Worm (Caenorhabditis elegans) whole organism, young adult: ENCODE data around the gene tpst-1.

Experiments used
- B0035.1 ChIP-seq: sonication (generic microtip); optimal IDR thresholded peaks from 2 replicates; lab custom pipeline; 2016; ENCODE audit warnings: missing genetic modification characterization, mild to moderate bottlenecking, missing compliant biosample characterization, missing genotype, missing genetic modification reagents
- B0336.3 ChIP-seq: fragments of 200-800 bp; sonication (Bioruptor generic); IDR thresholded peaks from 2 replicates; pipeline ENCODE4 v1.3.6; 2022; ENCODE audit warnings: missing genetic modification characterization, missing compliant biosample characterization
- C06A6.2 ChIP-seq: fragments of 200-800 bp; sonication (Bioruptor generic); conservative IDR thresholded peaks from 2 replicates; pipeline ENCODE4 v1.3.6; 2022; ENCODE audit warnings: missing genetic modification characterization, missing compliant biosample characterization
- D2030.7 ChIP-seq: fragments of 200-800 bp; sonication (Bioruptor generic); IDR thresholded peaks from 2 replicates; pipeline ENCODE4 v1.3.6; 2022; ENCODE audit warnings: missing genetic modification reagents, missing genetic modification characterization, missing compliant biosample characterization
- F23B12.7 ChIP-seq: sonication (generic microtip); optimal IDR thresholded peaks from 2 replicates; lab custom pipeline; 2017; ENCODE audit warnings: missing genetic modification characterization, mild to moderate bottlenecking, missing compliant biosample characterization, antibody characterized with exemption, moderate library complexity; ENCODE audit not compliant: insufficient read depth
- F39B2.1 ChIP-seq: fragments of 200-800 bp; sonication (Bioruptor generic); IDR thresholded peaks from 2 replicates; pipeline ENCODE4 v1.3.6; 2022; ENCODE audit warnings: missing genetic modification reagents, missing genetic modification characterization, missing compliant biosample characterization
- F52B5.7 ChIP-seq: sonication (generic microtip); optimal IDR thresholded peaks from 2 replicates; lab custom pipeline; 2016; ENCODE audit warnings: mild to moderate bottlenecking, missing genetic modification characterization, missing compliant biosample characterization
- K12H6.12 ChIP-seq: fragments of 200-800 bp; sonication (Bioruptor generic); optimal IDR thresholded peaks from 2 replicates; lab custom pipeline; 2018; ENCODE audit warnings: mild to moderate bottlenecking, missing genetic modification characterization, missing compliant biosample characterization
- T26A5.8 ChIP-seq: sonication (generic microtip); optimal IDR thresholded peaks from 2 replicates; lab custom pipeline; 2016; ENCODE audit warnings: missing genetic modification characterization, missing compliant biosample characterization
- Y53F4B.3 ChIP-seq: fragments of 200-800 bp; sonication (Bioruptor generic); IDR thresholded peaks from 2 replicates; pipeline ENCODE4 v1.3.6; 2022; ENCODE audit warnings: missing genetic modification reagents, missing genetic modification characterization, missing compliant biosample characterization
- Y53G8AR.9 ChIP-seq: fragments of 200-800 bp; sonication (Bioruptor generic); conservative IDR thresholded peaks from 2 replicates; pipeline ENCODE4 v1.3.6; 2022; ENCODE audit warnings: missing genetic modification reagents, missing genetic modification characterization, missing compliant biosample characterization
- Y67H2A.10 ChIP-seq: fragments of 200-800 bp; sonication (Bioruptor generic); conservative IDR thresholded peaks from 2 replicates; pipeline ENCODE4 v1.3.6; 2022; ENCODE audit warnings: missing genetic modification reagents, missing genetic modification characterization, missing compliant biosample characterization
- ZK185.1 ChIP-seq: sonication (generic microtip); optimal IDR thresholded peaks from 2 replicates; lab custom pipeline; 2016; ENCODE audit warnings: mild to moderate bottlenecking, missing genetic modification characterization, missing compliant biosample characterization; ENCODE audit not compliant: poor library complexity, severe bottlenecking
- akir-1 ChIP-seq: fragments of 200-800 bp; sonication (Bioruptor generic); optimal IDR thresholded peaks from 2 replicates; lab custom pipeline; 2018; ENCODE audit warnings: mild to moderate bottlenecking, missing genetic modification characterization, moderate library complexity, missing compliant biosample characterization
- aptf-2 ChIP-seq: fragments of 200-800 bp; sonication (Bioruptor generic); conservative IDR thresholded peaks from 2 replicates; pipeline ENCODE4 v1.3.6; 2022; ENCODE audit warnings: missing genetic modification reagents, missing genetic modification characterization, missing compliant biosample characterization
- atf-7 ChIP-seq: sonication (generic microtip); optimal IDR thresholded peaks from 2 replicates; lab custom pipeline; 2017; ENCODE audit warnings: mild to moderate bottlenecking, missing genetic modification characterization, missing compliant biosample characterization
- athp-1 ChIP-seq: sonication (generic microtip); optimal IDR thresholded peaks from 2 replicates; lab custom pipeline; 2017; ENCODE audit warnings: mild to moderate bottlenecking, missing genetic modification characterization, missing compliant biosample characterization
- bed-1 ChIP-seq: fragments of 200-800 bp; sonication (Bioruptor generic); IDR thresholded peaks from 2 replicates; pipeline ENCODE4 v1.3.6; 2022; ENCODE audit warnings: missing genetic modification reagents, missing genetic modification characterization, missing compliant biosample characterization
- bed-2 ChIP-seq: fragments of 200-800 bp; sonication (Bioruptor generic); IDR thresholded peaks from 2 replicates; pipeline ENCODE4 v1.3.6; 2022; ENCODE audit warnings: missing genetic modification reagents, missing genetic modification characterization, missing compliant biosample characterization
- cebp-2 ChIP-seq: fragments of 200-800 bp; sonication (Bioruptor generic); IDR thresholded peaks from 2 replicates; pipeline ENCODE4 v1.3.6; 2022; ENCODE audit warnings: missing genetic modification characterization, missing compliant biosample characterization
- ceh-27 ChIP-seq: fragments of 200-800 bp; sonication (Bioruptor generic); optimal IDR thresholded peaks from 2 replicates; lab custom pipeline; 2018; ENCODE audit warnings: mild to moderate bottlenecking, missing genetic modification characterization, moderate library complexity, missing compliant biosample characterization
- ceh-40 ChIP-seq: fragments of 200-800 bp; sonication (Bioruptor generic); IDR thresholded peaks from 2 replicates; pipeline ENCODE4 v1.3.6; 2022; ENCODE audit warnings: missing genetic modification characterization, missing compliant biosample characterization
- ceh-79 ChIP-seq: sonication (generic microtip); optimal IDR thresholded peaks from 2 replicates; lab custom pipeline; 2017; ENCODE audit warnings: mild to moderate bottlenecking, missing genetic modification characterization, missing compliant biosample characterization
- dox-1 ChIP-seq: fragments of 200-800 bp; sonication (Bioruptor generic); IDR thresholded peaks from 2 replicates; pipeline ENCODE4 v1.3.6; 2022; ENCODE audit warnings: missing genetic modification reagents, missing genetic modification characterization, missing compliant biosample characterization
- dpff-1 ChIP-seq: sonication (generic microtip); optimal IDR thresholded peaks from 2 replicates; lab custom pipeline; 2017; ENCODE audit warnings: mild to moderate bottlenecking, missing genetic modification characterization, missing compliant biosample characterization
- ets-4 ChIP-seq: fragments of 200-800 bp; sonication (Bioruptor generic); optimal IDR thresholded peaks from 2 replicates; lab custom pipeline; 2018; ENCODE audit warnings: mild to moderate bottlenecking, missing genetic modification characterization, missing compliant biosample characterization
- gei-17 ChIP-seq: fragments of 200-800 bp; sonication (Bioruptor generic); optimal IDR thresholded peaks from 2 replicates; lab custom pipeline; 2018; ENCODE audit warnings: mild to moderate bottlenecking, missing genetic modification characterization, missing compliant biosample characterization
- him-1 ChIP-seq: sonication (generic microtip); optimal IDR thresholded peaks from 2 replicates; lab custom pipeline; 2016; ENCODE audit warnings: missing genotype, missing genetic modification reagents, missing genetic modification characterization, missing compliant biosample characterization
- hmg-1.2 ChIP-seq: fragments of 200-800 bp; sonication (Bioruptor generic); IDR thresholded peaks from 2 replicates; pipeline ENCODE4 v1.3.6; 2022; ENCODE audit warnings: missing genetic modification reagents, missing genetic modification characterization, missing compliant biosample characterization
- hrde-1 ChIP-seq: sonication (generic microtip); optimal IDR thresholded peaks from 2 replicates; lab custom pipeline; 2016; ENCODE audit warnings: missing genetic modification characterization, mild to moderate bottlenecking, missing compliant biosample characterization, moderate library complexity, missing genotype, missing genetic modification reagents, borderline replicate concordance
- hsf-1 ChIP-seq: fragments of 200-800 bp; sonication (Bioruptor generic); IDR thresholded peaks from 2 replicates; pipeline ENCODE4 v1.3.6; 2022; ENCODE audit warnings: missing genetic modification reagents, missing genetic modification characterization, missing compliant biosample characterization
- lin-26 ChIP-seq: fragments of 200-800 bp; sonication (Bioruptor generic); IDR thresholded peaks from 2 replicates; pipeline ENCODE4 v1.3.6; 2022; ENCODE audit warnings: missing genetic modification reagents, missing genetic modification characterization, missing compliant biosample characterization
- lsl-1 ChIP-seq: fragments of 200-800 bp; sonication (Bioruptor generic); optimal IDR thresholded peaks from 2 replicates; lab custom pipeline; 2018; ENCODE audit warnings: mild to moderate bottlenecking, missing genetic modification characterization, moderate library complexity, missing compliant biosample characterization
- madf-8 ChIP-seq: fragments of 200-800 bp; sonication (Bioruptor generic); conservative IDR thresholded peaks from 2 replicates; pipeline ENCODE4 v1.3.6; 2022; ENCODE audit warnings: missing genetic modification reagents, missing genetic modification characterization, missing compliant biosample characterization
- mcd-1 ChIP-seq: fragments of 200-800 bp; sonication (Bioruptor generic); IDR thresholded peaks from 2 replicates; pipeline ENCODE4 v1.3.6; 2022; ENCODE audit warnings: missing genetic modification reagents, missing genetic modification characterization, missing compliant biosample characterization
- nhr-120 ChIP-seq: fragments of 200-800 bp; sonication (Bioruptor generic); IDR thresholded peaks from 2 replicates; pipeline ENCODE4 v1.3.6; 2022; ENCODE audit warnings: missing genetic modification characterization, missing compliant biosample characterization
- nhr-179 ChIP-seq: sonication (generic microtip); optimal IDR thresholded peaks from 2 replicates; lab custom pipeline; 2016; ENCODE audit warnings: mild to moderate bottlenecking, missing genetic modification characterization, missing compliant biosample characterization
- nhr-27 ChIP-seq: fragments of 200-800 bp; sonication (Bioruptor generic); optimal IDR thresholded peaks from 2 replicates; lab custom pipeline; 2018; ENCODE audit warnings: mild to moderate bottlenecking, missing genetic modification characterization, moderate library complexity, missing compliant biosample characterization
- sdz-38 ChIP-seq: sonication (generic microtip); optimal IDR thresholded peaks from 2 replicates; lab custom pipeline; 2016; ENCODE audit warnings: missing genotype, missing genetic modification characterization, missing compliant biosample characterization
- sea-2 ChIP-seq: fragments of 200-800 bp; sonication (Bioruptor generic); IDR thresholded peaks from 2 replicates; pipeline ENCODE4 v1.3.6; 2022; ENCODE audit warnings: missing genetic modification characterization, missing compliant biosample characterization
- snpc-1.1 ChIP-seq: sonication (generic microtip); optimal IDR thresholded peaks from 2 replicates; lab custom pipeline; 2017; ENCODE audit warnings: missing genetic modification characterization, mild to moderate bottlenecking, missing compliant biosample characterization, antibody characterized with exemption, moderate library complexity, missing genotype, missing genetic modification reagents; ENCODE audit not compliant: insufficient read depth
- snpc-1.3 ChIP-seq: sonication (generic microtip); optimal IDR thresholded peaks from 2 replicates; lab custom pipeline; 2017; ENCODE audit warnings: missing genetic modification characterization, mild to moderate bottlenecking, missing compliant biosample characterization, antibody characterized with exemption, moderate library complexity, missing genotype, missing genetic modification reagents; ENCODE audit not compliant: insufficient read depth
- tbx-9 ChIP-seq: sonication (generic microtip); optimal IDR thresholded peaks from 2 replicates; lab custom pipeline; 2016; ENCODE audit warnings: borderline replicate concordance, missing genetic modification characterization, inconsistent platforms, missing compliant biosample characterization
- unc-130 ChIP-seq: sonication (generic microtip); optimal IDR thresholded peaks from 2 replicates; lab custom pipeline; 2016; ENCODE audit warnings: missing genetic modification reagents, missing genetic modification characterization, missing compliant biosample characterization
- zfh-2 ChIP-seq: fragments of 200-800 bp; sonication (Bioruptor generic); conservative IDR thresholded peaks from 2 replicates; pipeline ENCODE4 v1.3.6; 2022; ENCODE audit warnings: missing genetic modification reagents, missing genetic modification characterization, missing compliant biosample characterization
- zim-3 ChIP-seq: sonication (generic microtip); optimal IDR thresholded peaks from 2 replicates; lab custom pipeline; 2017; ENCODE audit warnings: mild to moderate bottlenecking, missing genetic modification characterization, moderate library complexity, missing compliant biosample characterization
- ztf-22 ChIP-seq: fragments of 200-800 bp; sonication (Bioruptor generic); optimal IDR thresholded peaks from 2 replicates; lab custom pipeline; 2018; ENCODE audit warnings: mild to moderate bottlenecking, missing genetic modification characterization, moderate library complexity, missing compliant biosample characterization
- ztf-25 ChIP-seq: fragments of 200-800 bp; sonication (Bioruptor generic); IDR thresholded peaks from 2 replicates; pipeline ENCODE4 v1.3.6; 2022; ENCODE audit warnings: missing genetic modification reagents, missing genetic modification characterization, missing compliant biosample characterization
- ztf-28 ChIP-seq: fragments of 200-800 bp; sonication (Bioruptor generic); IDR thresholded peaks from 2 replicates; pipeline ENCODE4 v1.3.6; 2022; ENCODE audit warnings: missing genetic modification reagents, missing genetic modification characterization, missing compliant biosample characterization

tpst-1 gene

ce11 chrIII:12607302-12607701 lies 54.8 kb downstream of the tpst-1 start (continued):
- TF ChIP-seq ets-4: no peak
- TF ChIP-seq C06A6.2 (GFP tag; lab: Robert Waterston, UW): no peak
- no peak for TF ChIP-seq akir-1 (GFP tag; lab: Kevin White, UChicago)
- TF ChIP-seq D2030.7 (GFP tag; lab: Robert Waterston, UW): no peak
- peak; percentile 88 for TF ChIP-seq dpff-1
- TF ChIP-seq bed-2 (GFP tag; lab: Robert Waterston, UW): no peak
- no peak for TF ChIP-seq T26A5.8 (tag; lab: Kevin White, UChicago)
- no peak for TF ChIP-seq zfh-2 (GFP tag; lab: Robert Waterston, UW)
- TF ChIP-seq zim-3 (tag; lab: Kevin White, UChicago): peak; percentile 22
- TF ChIP-seq lin-26 (GFP tag; lab: Robert Waterston, UW): no peak
- no peak for TF ChIP-seq Y67H2A.10 (GFP tag; lab: Robert Waterston, UW)
- TF ChIP-seq sea-2 (GFP tag; lab: Robert Waterston, UW): no peak
- 0 out of 2 replicates have a peak, but pooled peaks have one; percentile 22 for TF ChIP-seq bed-1
- peak; percentile 77 for TF ChIP-seq cebp-2
- TF ChIP-seq ceh-40 (GFP tag; lab: Robert Waterston, UW): no peak
- TF ChIP-seq ceh-79: peak; percentile 89
- TF ChIP-seq ztf-28 (GFP tag; lab: Robert Waterston, UW): no peak
- TF ChIP-seq unc-130 (GFP tag; lab: Kevin White, UChicago): no peak
- TF ChIP-seq B0336.3: peak; percentile 55
- no peak for TF ChIP-seq hsf-1 (GFP tag; lab: Robert Waterston, UW)
- TF ChIP-seq dox-1 (GFP tag; lab: Robert Waterston, UW): peak; percentile 11; the same call in 1 of the 2 replicates
- TF ChIP-seq madf-8 (GFP tag; lab: Robert Waterston, UW): no peak
- no peak for TF ChIP-seq Y53G8AR.9 (GFP tag; lab: Robert Waterston, UW)
- TF ChIP-seq ceh-27 (GFP tag; lab: Kevin White, UChicago): no peak
- TF ChIP-seq tbx-9: peak; percentile 70
- TF ChIP-seq hmg-1.2: no peak
- TF ChIP-seq K12H6.12 (tag; lab: Kevin White, UChicago): no peak
- peak; percentile 52; the same call in 1 of the 2 replicates for TF ChIP-seq ztf-25 (GFP tag; lab: Robert Waterston, UW)
- peak; percentile 55 for TF ChIP-seq F52B5.7
- no peak for TF ChIP-seq nhr-27 (tag; lab: Kevin White, UChicago)
- no peak for TF ChIP-seq nhr-179 (tag; lab: Kevin White, UChicago)
- TF ChIP-seq ztf-22 (GFP tag; lab: Kevin White, UChicago): no peak
- no peak for TF ChIP-seq Y53F4B.3
- no peak for TF ChIP-seq snpc-1.3
- no peak for TF ChIP-seq F23B12.7 (tag; lab: Kevin White, UChicago)
- no peak for TF ChIP-seq B0035.1 (tag; lab: Kevin White, UChicago)
- no peak for TF ChIP-seq snpc-1.1
- TF ChIP-seq sdz-38 (tag; lab: Kevin White, UChicago): no peak
- 0 out of 2 replicates have a peak, but pooled peaks have one; percentile 37 for TF ChIP-seq F39B2.1
- TF ChIP-seq atf-7: peak; percentile 74
- TF ChIP-seq aptf-2 (GFP tag; lab: Robert Waterston, UW): 0 out of 2 replicates have a peak, but pooled peaks have one; percentile 43
- no peak for TF ChIP-seq gei-17
- TF ChIP-seq athp-1 (tag; lab: Kevin White, UChicago): peak; percentile 79
- TF ChIP-seq him-1 (tag; lab: Kevin White, UChicago): no peak
- no peak for TF ChIP-seq hrde-1
- peak; percentile 4 for TF ChIP-seq ZK185.1 (tag; lab: Kevin White, UChicago)
- TF ChIP-seq mcd-1: no peak
- no peak for TF ChIP-seq nhr-120 (GFP tag; lab: Robert Waterston, UW)
- no peak for TF ChIP-seq lsl-1 (GFP tag; lab: Kevin White, UChicago)
